Fruit fly (Drosophila melanogaster): ENCODE measurements around the gene Spn28F.

Gene Spn28F

dm6 chr2L:8212666-8213270, 28.8 kb downstream of the Spn28F start, which contains the start of the genes CG8372 and CG8360 (continued):
- peak; percentile 99 for TF ChIP-seq CG17328 (GFP tag; IDR thresholded peaks at IDR 0.05)
- TF ChIP-seq Fer1 (GFP tag; optimal IDR thresholded peaks at IDR 0.05) = peak; percentile 99
- peak; percentile 93 for TF ChIP-seq exex (tag; optimal IDR thresholded peaks at IDR 0.05)
- peak; percentile 95 for TF ChIP-seq Bdp1 (GFP tag; optimal IDR thresholded peaks at IDR 0.05)
- TF ChIP-seq z (GFP tag; IDR thresholded peaks at IDR 0.05) = peak; percentile 84
- TF ChIP-seq croc (GFP tag; conservative IDR thresholded peaks at IDR 0.05) = peak; percentile 97
- TF ChIP-seq crc (GFP tag; optimal IDR thresholded peaks at IDR 0.05) = peak; percentile 99
- TF ChIP-seq Hmr (GFP tag; optimal IDR thresholded peaks at IDR 0.05) = peak; percentile 99
- peak; percentile 99 for TF ChIP-seq sisA (GFP tag; IDR thresholded peaks at IDR 0.05)
- peak; percentile 98 for TF ChIP-seq dmrt99B (tag; optimal IDR thresholded peaks at IDR 0.05)
- TF ChIP-seq vnd (GFP tag; IDR thresholded peaks at IDR 0.05; ENCODE audit: partially characterized antibody) = no peak
- TF ChIP-seq zf30C (GFP tag; optimal IDR thresholded peaks at IDR 0.05) = peak; percentile 37
- peak; percentile 96 for TF ChIP-seq Sox100B (GFP tag; optimal IDR thresholded peaks at IDR 0.05)
- peak; percentile 57; the same call in 2 of the 3 replicates for TF ChIP-seq knrl (GFP tag; IDR thresholded peaks at IDR 0.05; ENCODE audit: partially characterized antibody)
- peak; percentile 98 for TF ChIP-seq PHDP (tag; optimal IDR thresholded peaks at IDR 0.05)
- TF ChIP-seq CG7786 (GFP tag; optimal IDR thresholded peaks at IDR 0.05) = peak; percentile 99
- peak; percentile 79 for TF ChIP-seq crol (GFP tag; IDR thresholded peaks at IDR 0.05)
- peak; percentile 33; the same call in 1 of the 2 replicates for TF ChIP-seq Bgb (GFP tag; IDR thresholded peaks at IDR 0.05; ENCODE audit: partially characterized antibody)
- peak; percentile 99 for TF ChIP-seq CG8089 (GFP tag; optimal IDR thresholded peaks at IDR 0.05)
- TF ChIP-seq NK7.1 (GFP tag; optimal IDR thresholded peaks at IDR 0.05) = peak; percentile 98
- TF ChIP-seq HHEX (GFP tag; optimal IDR thresholded peaks at IDR 0.05) = peak; percentile 99
- TF ChIP-seq hbn (GFP tag; IDR thresholded peaks at IDR 0.05; ENCODE audit: partially characterized antibody) = no peak; the same call in 1 of the 2 replicates
- peak; percentile 94 for TF ChIP-seq sd (tag; optimal IDR thresholded peaks at IDR 0.05)
- TF ChIP-seq slou (GFP tag; optimal IDR thresholded peaks at IDR 0.05) = peak; percentile 99
- peak; percentile 99 for TF ChIP-seq CG2889 (GFP tag; IDR thresholded peaks at IDR 0.05)
- peak; percentile 99 for TF ChIP-seq CG4424 (GFP tag; optimal IDR thresholded peaks at IDR 0.05)
- peak; percentile 98 for TF ChIP-seq CG10209 (GFP tag; optimal IDR thresholded peaks at IDR 0.05)
- peak; percentile 98 for TF ChIP-seq CG43689 (GFP tag; IDR thresholded peaks at IDR 0.05)
- TF ChIP-seq CG4707 (GFP tag; optimal IDR thresholded peaks at IDR 0.05) = peak; percentile 95
- TF ChIP-seq gsb-n (tag; optimal IDR thresholded peaks at IDR 0.05) = peak; percentile 95
- TF ChIP-seq dysf (GFP tag; IDR thresholded peaks at IDR 0.05) = peak; percentile 99
- TF ChIP-seq CkIIα-i1 (GFP tag; IDR thresholded peaks at IDR 0.05) = peak; percentile 92
- TF ChIP-seq CG3163 (GFP tag; optimal IDR thresholded peaks at IDR 0.05) = peak; percentile 94
- TF ChIP-seq CG8359 (GFP tag; optimal IDR thresholded peaks at IDR 0.05; ENCODE audit: borderline replicate concordance) = peak; percentile 93
- TF ChIP-seq Dp (GFP tag; optimal IDR thresholded peaks at IDR 0.05) = peak; percentile 45
- peak; percentile 95 for TF ChIP-seq CG7357 (GFP tag; IDR thresholded peaks at IDR 0.05)
- TF ChIP-seq D19A (tag; optimal IDR thresholded peaks at IDR 0.05) = peak; percentile 93
- no peak for TF ChIP-seq yki (optimal IDR thresholded peaks at IDR 0.05)
- TF ChIP-seq Hr51 (GFP tag; optimal IDR thresholded peaks at IDR 0.05) = peak; percentile 99
- no peak for TF ChIP-seq mld (GFP tag; IDR thresholded peaks at IDR 0.05; ENCODE audit: partially characterized antibody)
- TF ChIP-seq CG42726 (GFP tag; IDR thresholded peaks at IDR 0.05; ENCODE audit: partially characterized antibody) = no peak
- TF ChIP-seq rib (GFP tag; IDR thresholded peaks at IDR 0.05) = peak; percentile 99
- peak; percentile 98 for TF ChIP-seq her (GFP tag; optimal IDR thresholded peaks at IDR 0.05)
- peak; percentile 98 for TF ChIP-seq Abd-B (GFP tag; optimal IDR thresholded peaks at IDR 0.05)
- peak; percentile 99 for TF ChIP-seq HmgZ (tag; optimal IDR thresholded peaks at IDR 0.05)
- peak; percentile 98 for TF ChIP-seq Mes4 (GFP tag; optimal IDR thresholded peaks at IDR 0.05)
- peak; percentile 96 for TF ChIP-seq nerfin-1 (tag; optimal IDR thresholded peaks at IDR 0.05)
- TF ChIP-seq en (GFP tag; optimal IDR thresholded peaks at IDR 0.05) = peak; percentile 97
